Worm (Caenorhabditis elegans): ENCODE data around the gene T07C12.10.
A peak's percentile ranks its signal among the peaks of the same experiment; 100 is the strongest.

The T07C12.10 gene

DNA sequence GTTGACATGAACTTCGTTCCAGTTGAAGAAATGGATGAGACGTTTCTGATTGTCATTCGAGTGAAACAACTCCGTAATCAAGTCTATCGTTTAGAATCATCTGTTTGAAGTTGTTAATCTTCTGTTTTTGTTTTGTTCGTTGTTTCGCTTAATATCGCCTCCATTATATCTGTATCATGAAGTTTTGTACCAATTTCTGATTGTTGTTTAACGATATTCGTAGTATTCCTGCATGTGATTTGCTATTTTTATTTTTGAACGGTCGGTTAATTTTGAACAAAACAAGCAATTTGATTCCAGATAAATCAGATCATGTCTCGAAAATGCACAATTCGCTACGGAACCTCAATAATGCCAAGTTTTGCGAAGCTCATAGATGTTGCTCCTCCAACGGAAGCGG, 22.3 kb upstream of the T07C12.10 start, which contains the start of gene C27H6.9:
C27H6.9 (plus strand) TSS at position 301 of the 400 bp plus-strand sequence.
- no peak for TF ChIP-seq dao-5 (tag; optimal IDR thresholded peaks at IDR 0.05)
- no peak for TF ChIP-seq him-1 (tag; optimal IDR thresholded peaks at IDR 0.05)
- TF ChIP-seq W03F9.2 (tag; optimal IDR thresholded peaks at IDR 0.05) = no peak

DNA sequence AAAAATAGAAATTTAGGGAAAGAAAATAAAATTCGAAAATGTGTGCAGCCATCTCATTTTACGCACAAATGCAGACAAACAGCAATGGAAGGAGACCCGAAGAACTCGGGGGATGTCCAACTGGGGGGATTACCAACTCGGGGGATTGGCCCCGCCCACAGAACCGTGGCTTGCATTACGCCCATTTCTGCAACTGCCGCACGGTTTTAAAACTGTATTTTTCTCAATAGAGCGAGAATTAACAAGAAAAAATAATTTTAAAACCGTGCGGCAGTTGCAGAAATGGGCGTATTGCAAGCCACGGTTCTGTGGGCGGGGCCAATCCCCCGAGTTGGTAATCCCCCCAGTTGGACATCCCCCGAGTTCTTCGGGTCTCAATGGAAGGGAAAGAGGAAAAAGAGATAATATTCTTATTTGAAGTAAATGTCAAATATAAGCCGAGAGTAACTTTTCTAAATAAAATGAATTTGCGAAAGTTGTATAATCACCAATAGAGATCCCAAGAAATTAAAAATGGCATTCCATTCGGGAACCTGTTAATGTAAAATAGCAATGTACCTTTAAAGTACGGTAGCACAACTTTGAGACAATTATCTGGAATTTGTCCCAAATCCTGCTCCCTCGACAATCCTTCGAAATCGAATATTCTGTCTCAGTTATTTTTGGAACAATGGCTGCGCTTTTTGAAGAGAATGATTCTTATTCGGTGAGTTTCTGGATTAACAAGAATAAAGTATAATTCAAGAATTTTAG, 20.6 kb upstream of the T07C12.10 start, which contains the start of the genes ruvb-1 and tofu-1:
ruvb-1 (minus strand) TSS at position 72 of the 753 bp plus-strand sequence.
tofu-1 (plus strand) TSS at position 417 of the 753 bp plus-strand sequence.
- TF ChIP-seq W03F9.2 (tag; optimal IDR thresholded peaks at IDR 0.05) = peak; percentile 29

DNA sequence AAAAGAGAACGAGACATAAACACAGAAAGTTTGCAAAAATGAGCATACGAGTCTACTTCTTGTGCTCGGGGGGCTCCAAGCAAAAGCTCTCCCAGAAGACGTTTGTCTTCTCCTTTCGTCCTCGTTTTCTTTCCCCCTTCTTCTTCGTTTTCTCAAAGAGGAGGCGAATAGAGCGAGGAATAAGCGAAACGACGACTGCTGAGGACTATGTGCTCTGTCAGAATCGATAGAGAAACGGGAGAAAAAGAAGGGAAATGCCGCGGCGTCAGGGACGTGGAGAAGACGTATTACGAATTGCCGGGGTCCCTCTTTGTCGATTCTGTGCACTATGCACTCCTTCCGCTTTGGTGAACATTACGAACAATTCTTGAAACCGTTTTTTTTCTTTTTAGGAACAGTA, 18.1 kb upstream of the T07C12.10 start:
- TF ChIP-seq him-1 (tag; optimal IDR thresholded peaks at IDR 0.05) (peak; percentile 33), dao-5 (tag; optimal IDR thresholded peaks at IDR 0.05) (no peak), W03F9.2 (tag; optimal IDR thresholded peaks at IDR 0.05) (no peak)

DNA sequence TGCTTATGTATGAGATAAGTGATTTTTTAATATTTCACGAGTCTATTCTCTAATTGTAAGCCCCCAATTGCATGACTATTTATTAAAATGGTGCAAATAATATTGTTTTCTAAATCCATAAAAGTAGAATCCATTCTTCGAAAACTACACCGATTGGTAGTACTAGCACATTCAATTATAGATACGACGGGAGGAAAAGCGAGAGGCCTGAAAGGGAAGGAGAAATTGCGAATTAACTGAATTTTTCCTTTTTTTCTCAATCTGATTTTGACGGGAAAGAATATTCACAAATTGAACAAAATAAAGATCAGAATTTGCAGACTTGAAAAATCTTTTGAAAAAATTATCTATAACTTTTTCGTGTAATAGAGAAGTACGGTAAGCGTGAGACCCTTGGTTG, 16.9 kb upstream of the T07C12.10 start:
- no peak for TF ChIP-seq W03F9.2 (tag; optimal IDR thresholded peaks at IDR 0.05)
- no peak for TF ChIP-seq dao-5 (tag; optimal IDR thresholded peaks at IDR 0.05)
- no peak for TF ChIP-seq him-1 (tag; optimal IDR thresholded peaks at IDR 0.05)

DNA sequence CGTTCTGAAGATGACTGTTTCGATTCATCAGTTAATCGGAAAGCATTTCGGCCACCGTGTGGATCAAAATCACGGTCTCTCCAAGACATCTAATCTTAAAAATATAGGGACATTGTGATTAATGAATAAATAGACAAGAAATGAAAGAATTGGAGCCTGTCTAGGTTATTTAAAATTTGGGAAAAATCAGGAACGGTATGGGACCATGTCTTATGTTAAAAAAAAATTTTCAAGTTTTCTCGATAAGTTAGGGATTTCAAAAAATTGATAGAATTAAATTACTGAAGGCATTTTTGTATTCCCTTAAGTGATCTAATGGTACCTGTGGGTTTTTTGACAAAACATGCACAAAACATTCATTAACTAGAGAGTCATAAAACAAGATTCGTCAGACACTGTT, 15.9 kb upstream of the T07C12.10 start, which contains the start of gene unc-41:
unc-41 (minus strand) TSS at position 101 of the 400 bp plus-strand sequence.
- TF ChIP-seq dao-5 (tag; optimal IDR thresholded peaks at IDR 0.05) (no peak), him-1 (tag; optimal IDR thresholded peaks at IDR 0.05) (no peak), W03F9.2 (tag; optimal IDR thresholded peaks at IDR 0.05) (no peak)

DNA sequence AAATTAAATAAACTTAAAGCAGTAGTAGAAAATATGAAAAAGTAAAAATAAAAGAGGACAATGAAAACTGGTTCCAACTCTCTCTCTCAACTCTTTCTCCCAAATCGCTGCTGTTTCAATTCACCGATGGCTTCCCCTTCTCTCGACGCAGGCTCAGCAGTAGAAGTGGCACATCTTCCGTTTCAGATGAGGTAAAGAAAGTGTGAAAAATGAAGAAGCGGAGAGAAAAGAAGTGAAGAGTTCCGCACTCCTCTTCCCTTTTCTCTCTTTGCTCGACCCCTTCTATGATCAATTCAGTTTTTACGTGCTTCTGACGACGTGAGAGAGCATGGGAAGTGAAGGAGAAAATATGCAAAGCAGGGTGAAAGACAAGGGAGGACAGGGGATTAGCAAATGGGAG, 14.0 kb upstream of the T07C12.10 start:
- no peak for TF ChIP-seq W03F9.2 (tag; optimal IDR thresholded peaks at IDR 0.05)
- TF ChIP-seq dao-5 (tag; optimal IDR thresholded peaks at IDR 0.05) = no peak
- TF ChIP-seq him-1 (tag; optimal IDR thresholded peaks at IDR 0.05) = peak; percentile 54

DNA sequence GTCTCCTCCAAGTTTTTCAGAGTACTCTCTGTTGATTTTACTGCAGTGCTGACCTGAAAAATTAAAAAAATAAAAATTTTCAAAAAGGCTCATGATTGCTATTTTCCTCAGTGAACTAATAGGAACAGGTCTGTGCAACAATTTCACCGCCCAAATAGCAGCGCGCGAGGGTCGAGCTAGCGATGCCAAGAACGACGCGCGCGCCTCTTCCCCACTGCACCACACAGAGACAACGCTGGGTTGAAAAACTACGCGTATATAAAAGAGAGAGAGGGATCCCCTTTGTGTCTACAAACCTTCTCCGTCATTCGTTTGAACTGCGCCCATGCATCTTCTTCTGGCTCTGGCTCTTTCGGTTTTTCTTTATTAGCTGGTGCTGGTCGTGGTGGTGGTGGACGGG, 9.8 kb upstream of the T07C12.10 start:
- peak; percentile 94 for TF ChIP-seq him-1 (tag; optimal IDR thresholded peaks at IDR 0.05)
- TF ChIP-seq dao-5 (tag; optimal IDR thresholded peaks at IDR 0.05) = peak; percentile 70
- TF ChIP-seq W03F9.2 (tag; optimal IDR thresholded peaks at IDR 0.05) = no peak

DNA sequence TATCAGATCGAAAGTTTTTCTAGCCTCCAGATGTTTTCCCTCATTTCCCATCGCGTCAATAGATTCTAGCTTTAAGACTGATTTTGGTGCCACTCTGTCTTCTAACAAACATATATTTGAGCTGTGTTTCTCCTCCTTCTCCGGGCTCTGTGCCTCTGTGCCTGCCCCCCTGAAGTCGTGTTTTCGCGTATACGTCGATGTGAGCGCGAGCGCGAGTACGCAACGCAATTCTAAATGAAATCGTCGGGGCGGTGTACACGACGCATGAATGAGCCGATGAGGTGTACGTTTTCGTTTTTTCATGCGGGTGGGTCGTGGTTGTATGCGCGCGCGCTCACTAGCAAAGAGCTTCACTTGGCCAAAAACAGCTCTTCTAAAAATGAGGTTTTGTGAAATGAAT, 5.6 kb upstream of the T07C12.10 start:
- TF ChIP-seq him-1 (tag; optimal IDR thresholded peaks at IDR 0.05) = peak; percentile 24
- no peak for TF ChIP-seq W03F9.2 (tag; optimal IDR thresholded peaks at IDR 0.05)

DNA sequence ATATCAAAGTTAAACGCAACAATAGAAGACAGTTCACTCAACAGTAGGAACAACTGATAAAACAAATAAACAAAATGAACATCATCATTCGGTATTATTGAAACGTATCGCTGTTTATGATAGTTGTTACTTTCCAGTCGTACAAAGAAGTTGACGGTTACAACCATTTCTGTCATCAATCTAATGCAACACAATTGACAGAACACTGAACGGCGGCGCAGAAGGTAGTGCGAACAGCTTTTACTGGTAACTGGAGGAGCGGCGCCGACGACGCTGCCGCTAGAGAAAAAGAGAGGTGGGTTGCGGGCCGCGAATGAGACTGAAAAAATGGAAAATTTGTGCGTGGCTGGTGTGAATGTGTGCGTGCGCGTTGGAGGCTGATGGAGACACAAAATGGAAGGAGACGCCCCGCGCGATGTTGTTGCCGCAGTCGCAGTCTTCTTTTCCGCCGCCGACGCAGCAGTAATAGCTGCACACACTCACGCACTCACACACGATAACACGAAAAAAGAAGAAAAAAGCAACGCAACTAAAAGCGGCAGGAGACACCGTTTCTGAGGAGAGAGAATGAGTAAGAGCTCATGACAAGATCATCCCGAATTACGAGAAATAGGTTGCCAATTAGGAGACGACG, 4.0 kb upstream of the T07C12.10 start:
- TF ChIP-seq him-1 (tag; optimal IDR thresholded peaks at IDR 0.05) = peak; percentile 26
- TF ChIP-seq dao-5 (tag; optimal IDR thresholded peaks at IDR 0.05) = no peak
- TF ChIP-seq W03F9.2 (tag; optimal IDR thresholded peaks at IDR 0.05) = no peak

DNA sequence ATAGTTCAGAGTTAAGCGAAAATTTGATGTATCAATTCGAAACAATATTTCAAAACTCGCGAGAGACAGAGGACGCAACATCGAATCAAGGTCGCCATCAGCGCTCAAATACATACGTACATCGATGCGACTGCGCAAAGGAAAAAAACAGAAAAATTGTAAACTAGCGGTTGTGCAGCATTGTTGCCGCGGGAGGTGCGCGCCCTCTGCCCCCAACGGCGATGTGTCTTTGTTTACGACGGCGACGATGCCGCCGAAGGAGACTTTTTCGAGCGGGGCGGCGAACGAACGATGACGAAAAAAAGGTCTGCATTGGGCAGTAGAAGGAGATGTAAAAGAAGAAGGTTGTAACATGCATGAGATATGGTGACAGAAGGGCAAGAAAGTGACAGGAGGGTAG, 2.6 kb upstream of the T07C12.10 start:
- TF ChIP-seq dao-5 (tag; optimal IDR thresholded peaks at IDR 0.05) (no peak), him-1 (tag; optimal IDR thresholded peaks at IDR 0.05) (no peak), W03F9.2 (tag; optimal IDR thresholded peaks at IDR 0.05) (no peak)

DNA sequence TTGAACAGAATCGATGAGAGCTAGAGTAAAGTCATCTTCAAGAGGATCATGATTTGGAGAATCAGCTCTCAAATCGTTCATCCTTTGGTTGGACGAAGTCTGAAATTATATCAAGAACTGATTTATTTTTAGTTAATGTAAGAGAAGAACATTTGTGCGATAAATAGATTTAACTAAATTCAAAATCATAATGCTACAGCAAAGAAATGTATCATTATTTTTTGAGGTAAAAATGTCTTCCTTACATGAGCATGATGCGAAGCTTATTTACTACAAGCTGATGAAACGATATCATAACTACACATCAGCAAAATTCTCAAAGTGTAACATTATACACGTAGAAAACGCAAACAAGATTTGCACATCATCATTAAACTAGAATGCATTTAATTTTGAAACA, 2.1 kb upstream of the T07C12.10 start, which contains the start of gene madf-4:
madf-4 (minus strand) TSS at position 101 of the 400 bp plus-strand sequence.
- TF ChIP-seq him-1 (tag; optimal IDR thresholded peaks at IDR 0.05) = no peak
- TF ChIP-seq dao-5 (tag; optimal IDR thresholded peaks at IDR 0.05) = no peak
- no peak for TF ChIP-seq W03F9.2 (tag; optimal IDR thresholded peaks at IDR 0.05)

DNA sequence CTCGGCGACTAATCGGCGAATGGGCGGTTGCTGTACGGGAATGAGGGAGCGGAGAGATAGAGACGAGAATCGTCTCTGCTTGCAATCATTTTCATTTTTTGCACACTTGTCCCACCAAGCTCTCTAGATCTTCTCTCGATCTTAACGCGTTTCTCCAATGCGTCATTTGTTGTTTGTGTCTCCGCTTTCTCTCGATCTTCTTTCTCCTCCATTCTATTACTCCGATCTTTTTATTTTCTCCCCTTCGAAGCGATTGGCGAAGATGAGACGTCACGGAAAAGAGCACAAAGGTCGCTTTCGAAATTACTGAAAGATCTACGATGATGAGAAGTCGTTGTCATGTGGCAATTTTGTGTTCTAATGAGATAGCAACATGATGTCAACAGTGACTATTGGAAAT, 1.6 kb downstream of the T07C12.10 start:
- no peak for TF ChIP-seq dao-5 (tag; optimal IDR thresholded peaks at IDR 0.05)
- TF ChIP-seq him-1 (tag; optimal IDR thresholded peaks at IDR 0.05) = no peak
- TF ChIP-seq W03F9.2 (tag; optimal IDR thresholded peaks at IDR 0.05) = no peak

DNA sequence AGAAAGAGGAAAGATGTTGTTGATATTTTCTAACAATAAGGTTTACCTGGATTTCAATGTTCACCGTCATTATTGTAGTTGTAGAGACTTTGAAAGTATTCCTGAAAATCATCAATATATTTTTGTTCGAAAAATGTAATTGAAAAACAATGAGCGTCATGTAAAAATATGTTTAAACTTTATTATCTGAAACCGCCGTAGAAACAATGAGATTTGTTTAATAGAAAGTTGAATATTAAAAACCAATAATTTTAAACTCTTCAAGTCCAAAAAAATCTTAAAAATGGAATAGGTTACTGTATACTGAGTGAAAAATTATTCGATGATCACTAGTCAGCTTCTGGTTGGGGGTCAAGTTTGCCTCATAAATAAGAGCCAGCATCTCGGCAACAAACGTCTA, 2.0 kb downstream of the T07C12.10 start, which contains the start of gene anmt-3:
anmt-3 (minus strand) TSS at position 101 of the 400 bp plus-strand sequence.
- TF ChIP-seq W03F9.2 (tag; optimal IDR thresholded peaks at IDR 0.05) (no peak), him-1 (tag; optimal IDR thresholded peaks at IDR 0.05) (no peak), dao-5 (tag; optimal IDR thresholded peaks at IDR 0.05) (no peak)

DNA sequence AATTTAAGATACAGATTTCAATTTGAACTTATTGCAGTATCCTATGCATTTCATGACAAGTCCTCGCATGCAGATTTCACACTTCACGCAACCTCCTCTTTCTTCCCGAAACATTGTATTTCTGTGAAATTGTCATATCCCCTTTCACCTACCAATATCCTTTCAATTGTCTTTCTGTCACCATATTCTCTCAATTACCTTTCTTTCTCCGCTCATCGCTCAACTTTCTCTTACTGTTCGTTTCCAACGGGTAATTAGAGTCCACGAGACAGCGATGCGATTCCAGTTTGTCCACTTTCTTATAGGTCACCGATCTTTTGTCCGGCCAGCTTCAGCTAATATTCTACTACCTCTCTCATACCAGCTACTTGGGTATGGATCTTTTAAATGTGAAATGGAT, 7.9 kb downstream of the T07C12.10 start, which contains the start of gene mam-5:
mam-5 (plus strand) TSS at position 304 of the 400 bp plus-strand sequence.
- TF ChIP-seq W03F9.2 (tag; optimal IDR thresholded peaks at IDR 0.05) (no peak), him-1 (tag; optimal IDR thresholded peaks at IDR 0.05) (no peak), dao-5 (tag; optimal IDR thresholded peaks at IDR 0.05) (no peak)
